Worm (Caenorhabditis elegans) whole organism, L1 larva: Measurements from ENCODE around the gene F10E7.5.

ENCODE experiments used
- ama-1 ChIP-seq: fragments of 150-350 bp; optimal IDR thresholded peaks from 2 replicates; lab custom pipeline; 2014
- fos-1 ChIP-seq: fragments of 150-350 bp; optimal IDR thresholded peaks from 2 replicates; lab custom pipeline; 2014; ENCODE audit warnings: missing biosample characterization, missing genetic modification characterization
- lin-35 ChIP-seq, 2 experiments: fragments of 150-350 bp; optimal IDR thresholded peaks; 2 replicates each; lab custom pipeline; 2014; ENCODE audit warnings: missing biosample characterization in 2 of 2, missing genetic modification characterization in 2 of 2, missing genetic modification reagents in 2 of 2
- tlp-1 ChIP-seq: fragments of 150-350 bp; optimal IDR thresholded peaks from 2 replicates; lab custom pipeline; 2014; ENCODE audit warnings: missing biosample characterization, missing genetic modification characterization
- unc-62 ChIP-seq: fragments of 150-350 bp; optimal IDR thresholded peaks from 2 replicates; lab custom pipeline; 2014; ENCODE audit warnings: missing biosample characterization, missing genetic modification reagents, missing genetic modification characterization

ce11 chrII:7111657-7112049 is at the start of gene F10E7.5:
- peak; percentile 23 for TF ChIP-seq fos-1 (tag; lab: Kevin White, UChicago)
- TF ChIP-seq unc-62 (GFP tag; lab: Kevin White, UChicago) = no peak
- no peak for TF ChIP-seq ama-1 (lab: Kevin White, UChicago)
- peak; percentile 51 to 68 for TF ChIP-seq lin-35 (GFP tag; optimal IDR thresholded peaks at IDR 0.05; lab: Kevin White, UChicago)
- TF ChIP-seq tlp-1 = no peak
